Fruit fly (Drosophila melanogaster) whole organism, embryonic: Measurements from ENCODE around the gene Arp10.

ENCODE experiments used
- Abd-B ChIP-seq: fragments of 200-800 bp; sonication (Bioruptor generic); optimal IDR thresholded peaks from 2 replicates; lab custom pipeline; 2018; ENCODE audit warnings: missing biosample characterization, mild to moderate bottlenecking, missing genetic modification characterization, moderate library complexity
- B-H2 ChIP-seq: fragments of 200-800 bp; sonication (Bioruptor generic); optimal IDR thresholded peaks from 2 replicates; lab custom pipeline; 2018; ENCODE audit warnings: missing biosample characterization, mild to moderate bottlenecking, missing genetic modification characterization
- Bteb2 ChIP-seq: fragments of 200-800 bp; sonication (Bioruptor generic); optimal IDR thresholded peaks from 2 replicates; lab custom pipeline; 2016; ENCODE audit warnings: missing biosample characterization, missing genetic modification characterization
- CG1024 ChIP-seq: fragments of 200-800 bp; sonication (Bioruptor generic); IDR thresholded peaks from 2 replicates; pipeline ENCODE4 v1.3.6; 2022; ENCODE audit warnings: missing biosample characterization, missing genetic modification characterization
- CG10267 ChIP-seq: fragments of 200-800 bp; sonication (Bioruptor generic); optimal IDR thresholded peaks from 2 replicates; lab custom pipeline; 2018; ENCODE audit warnings: missing biosample characterization, mild to moderate bottlenecking, missing genetic modification characterization, moderate library complexity
- CG10654 ChIP-seq: fragments of 200-800 bp; sonication (Bioruptor generic); optimal IDR thresholded peaks from 2 replicates; lab custom pipeline; 2016; ENCODE audit warnings: missing biosample characterization, missing genetic modification characterization
- CG11504 ChIP-seq: fragments of 200-800 bp; sonication (Bioruptor generic); optimal IDR thresholded peaks from 3 replicates; lab custom pipeline; 2019; ENCODE audit warnings: missing biosample characterization, mild to moderate bottlenecking, missing genetic modification characterization, moderate library complexity
- CG13287 ChIP-seq: fragments of 200-800 bp; sonication (Bioruptor generic); IDR thresholded peaks from 2 replicates; pipeline ENCODE4 v1.3.6; 2022; ENCODE audit warnings: missing biosample characterization, missing genetic modification characterization; ENCODE audit not compliant: partially characterized antibody
- CG13624 ChIP-seq: fragments of 200-800 bp; sonication (Bioruptor generic); optimal IDR thresholded peaks from 2 replicates; lab custom pipeline; 2016; ENCODE audit warnings: missing biosample characterization, missing genetic modification characterization
- CG13775 ChIP-seq: fragments of 200-800 bp; sonication (Bioruptor generic); optimal IDR thresholded peaks from 3 replicates; lab custom pipeline; 2017; ENCODE audit warnings: missing biosample characterization, mild to moderate bottlenecking, missing genetic modification characterization
- CG1602 ChIP-seq: fragments of 200-800 bp; sonication (Bioruptor generic); optimal IDR thresholded peaks from 3 replicates; lab custom pipeline; 2016; ENCODE audit warnings: missing biosample characterization, missing genetic modification characterization
- CG17361 ChIP-seq: fragments of 200-800 bp; sonication (Bioruptor generic); IDR thresholded peaks from 3 replicates; pipeline ENCODE4 v1.3.6; 2022; ENCODE audit warnings: missing biosample characterization, missing genetic modification characterization
- CG17385 ChIP-seq: fragments of 200-800 bp; sonication (Bioruptor generic); optimal IDR thresholded peaks from 3 replicates; lab custom pipeline; 2018; ENCODE audit warnings: missing biosample characterization, mild to moderate bottlenecking, missing genetic modification characterization
- CG1792 ChIP-seq: fragments of 200-800 bp; sonication (Bioruptor generic); optimal IDR thresholded peaks from 2 replicates; lab custom pipeline; 2016; ENCODE audit warnings: missing biosample characterization, missing genetic modification characterization
- CG2199 ChIP-seq: fragments of 200-800 bp; sonication (Bioruptor generic); IDR thresholded peaks from 3 replicates; pipeline ENCODE4 v1.3.6; 2022; ENCODE audit warnings: missing biosample characterization, missing genetic modification characterization
- CG30403 ChIP-seq: fragments of 200-800 bp; sonication (Bioruptor generic); optimal IDR thresholded peaks from 3 replicates; lab custom pipeline; 2016; ENCODE audit warnings: missing biosample characterization, missing genetic modification characterization
- CG34224 ChIP-seq: fragments of 200-800 bp; sonication (Bioruptor generic); IDR thresholded peaks from 3 replicates; pipeline ENCODE4 v1.3.6; 2022; ENCODE audit warnings: missing biosample characterization, missing genetic modification characterization; ENCODE audit not compliant: partially characterized antibody
- CG4404 ChIP-seq: fragments of 200-800 bp; sonication (Bioruptor generic); IDR thresholded peaks from 2 replicates; pipeline ENCODE4 v1.3.6; 2022; ENCODE audit warnings: missing biosample characterization, missing genetic modification characterization
- CG6689 ChIP-seq: fragments of 200-800 bp; sonication (Bioruptor generic); IDR thresholded peaks from 2 replicates; pipeline ENCODE4 v1.3.6; 2022; ENCODE audit warnings: missing biosample characterization, missing genetic modification characterization
- CG7271 ChIP-seq: fragments of 200-800 bp; sonication (Bioruptor generic); optimal IDR thresholded peaks from 2 replicates; lab custom pipeline; 2018; ENCODE audit warnings: missing biosample characterization, mild to moderate bottlenecking, missing genetic modification characterization, moderate library complexity
- CG7745 ChIP-seq: fragments of 200-800 bp; sonication (Bioruptor generic); optimal IDR thresholded peaks from 2 replicates; lab custom pipeline; 2018; ENCODE audit warnings: missing biosample characterization, mild to moderate bottlenecking, missing genetic modification characterization, moderate library complexity
- CG7963 ChIP-seq: fragments of 200-800 bp; sonication (Bioruptor generic); IDR thresholded peaks from 3 replicates; pipeline ENCODE4 v1.3.6; 2022; ENCODE audit warnings: missing biosample characterization, missing genetic modification characterization; ENCODE audit not compliant: partially characterized antibody
- CG9932 ChIP-seq: fragments of 200-800 bp; sonication (Bioruptor generic); IDR thresholded peaks from 2 replicates; pipeline ENCODE4 v1.3.6; 2022; ENCODE audit warnings: missing biosample characterization, missing genetic modification characterization
- CkIIα-i1 ChIP-seq: fragments of 200-800 bp; sonication (Bioruptor generic); IDR thresholded peaks from 2 replicates; pipeline ENCODE4 v1.3.6; 2022; ENCODE audit warnings: missing biosample characterization, missing genetic modification characterization
- Dad ChIP-seq: fragments of 200-800 bp; sonication (Bioruptor generic); optimal IDR thresholded peaks from 3 replicates; lab custom pipeline; 2016; ENCODE audit warnings: missing biosample characterization, missing genetic modification characterization
- Deaf1 ChIP-seq: fragments of 200-800 bp; optimal IDR thresholded peaks from 3 replicates; lab custom pipeline; 2019; ENCODE audit warnings: missing biosample characterization, mild to moderate bottlenecking, missing genetic modification characterization, moderate library complexity
- Dref ChIP-seq: fragments of 200-800 bp; sonication (Bioruptor generic); IDR thresholded peaks from 2 replicates; pipeline ENCODE4 v1.3.6; 2022; ENCODE audit warnings: missing biosample characterization, missing genetic modification characterization
- Ets97D ChIP-seq: fragments of 200-800 bp; sonication (Bioruptor generic); optimal IDR thresholded peaks from 3 replicates; lab custom pipeline; 2016; ENCODE audit warnings: missing biosample characterization, missing genetic modification characterization
- Rfx ChIP-seq: fragments of 200-800 bp; sonication (Bioruptor generic); IDR thresholded peaks from 2 replicates; pipeline ENCODE4 v1.3.6; 2022; ENCODE audit warnings: missing biosample characterization, missing genetic modification characterization
- Scr ChIP-seq: fragments of 200-800 bp; sonication (Bioruptor generic); IDR thresholded peaks from 2 replicates; pipeline ENCODE4 v1.3.6; 2022; ENCODE audit warnings: missing biosample characterization, missing genetic modification characterization; ENCODE audit not compliant: partially characterized antibody
- Six4 ChIP-seq: fragments of 200-800 bp; sonication (Bioruptor generic); optimal IDR thresholded peaks from 2 replicates; lab custom pipeline; 2016; ENCODE audit warnings: missing biosample characterization, missing genetic modification characterization
- ap ChIP-seq: fragments of 200-800 bp; sonication (Bioruptor generic); IDR thresholded peaks from 2 replicates; pipeline ENCODE4 v1.3.6; 2022; ENCODE audit warnings: missing biosample characterization, missing genetic modification characterization
- bcd ChIP-seq: fragments of 200-800 bp; sonication (Bioruptor generic); optimal IDR thresholded peaks from 2 replicates; lab custom pipeline; 2017; ENCODE audit warnings: missing biosample characterization, mild to moderate bottlenecking, missing genetic modification characterization
- chm ChIP-seq: fragments of 200-800 bp; sonication (Bioruptor generic); IDR thresholded peaks from 2 replicates; pipeline ENCODE4 v1.3.6; 2022; ENCODE audit warnings: missing biosample characterization, missing genetic modification characterization
- dysf ChIP-seq: fragments of 200-800 bp; sonication (Bioruptor generic); IDR thresholded peaks from 3 replicates; pipeline ENCODE4 v1.3.6; 2022; ENCODE audit warnings: missing biosample characterization, missing genetic modification characterization
- fu2 ChIP-seq: fragments of 200-800 bp; sonication (Bioruptor generic); optimal IDR thresholded peaks from 2 replicates; lab custom pipeline; 2016; ENCODE audit warnings: missing biosample characterization, missing genetic modification characterization
- kah ChIP-seq: fragments of 200-800 bp; sonication (Bioruptor generic); optimal IDR thresholded peaks from 2 replicates; lab custom pipeline; 2018; ENCODE audit warnings: missing biosample characterization, mild to moderate bottlenecking, missing genetic modification characterization
- knrl ChIP-seq: fragments of 200-800 bp; sonication (Bioruptor generic); IDR thresholded peaks from 3 replicates; pipeline ENCODE4 v1.3.6; 2022; ENCODE audit warnings: missing biosample characterization, missing genetic modification characterization; ENCODE audit not compliant: partially characterized antibody
- lab ChIP-seq: fragments of 200-800 bp; sonication (Bioruptor generic); optimal IDR thresholded peaks from 3 replicates; lab custom pipeline; 2017; ENCODE audit warnings: missing biosample characterization, missing genetic modification characterization, mild to moderate bottlenecking, moderate library complexity, missing genetic modification reagents
- mirr ChIP-seq: fragments of 200-800 bp; sonication (Bioruptor generic); optimal IDR thresholded peaks from 3 replicates; lab custom pipeline; 2018; ENCODE audit warnings: missing biosample characterization, mild to moderate bottlenecking, missing genetic modification characterization
- onecut ChIP-seq: fragments of 200-800 bp; sonication (Bioruptor generic); IDR thresholded peaks from 2 replicates; pipeline ENCODE4 v1.3.6; 2022; ENCODE audit warnings: missing biosample characterization, missing genetic modification characterization
- salm ChIP-seq: fragments of 200-800 bp; sonication (Bioruptor generic); optimal IDR thresholded peaks from 2 replicates; lab custom pipeline; 2018; ENCODE audit warnings: missing biosample characterization, mild to moderate bottlenecking, missing genetic modification characterization
- scrt ChIP-seq: fragments of 200-800 bp; sonication (Bioruptor generic); optimal IDR thresholded peaks from 2 replicates; lab custom pipeline; 2018; ENCODE audit warnings: missing biosample characterization, mild to moderate bottlenecking, missing genetic modification characterization, moderate library complexity
- sisA ChIP-seq: fragments of 200-800 bp; sonication (Bioruptor generic); IDR thresholded peaks from 2 replicates; pipeline ENCODE4 v1.3.6; 2022; ENCODE audit warnings: missing biosample characterization, missing genetic modification characterization
- slp2 ChIP-seq: fragments of 200-800 bp; sonication (Bioruptor generic); optimal IDR thresholded peaks from 2 replicates; lab custom pipeline; 2016; ENCODE audit warnings: missing biosample characterization, missing genetic modification characterization
- sna ChIP-seq: fragments of 200-800 bp; sonication (Bioruptor generic); IDR thresholded peaks from 2 replicates; pipeline ENCODE4 v1.3.6; 2022; ENCODE audit warnings: missing biosample characterization, missing genetic modification characterization; ENCODE audit not compliant: partially characterized antibody
- tin ChIP-seq: fragments of 200-800 bp; sonication (Bioruptor generic); optimal IDR thresholded peaks from 3 replicates; lab custom pipeline; 2016; ENCODE audit warnings: missing biosample characterization, missing genetic modification characterization
- unpg ChIP-seq: fragments of 200-800 bp; sonication (Bioruptor generic); optimal IDR thresholded peaks from 3 replicates; lab custom pipeline; 2018; ENCODE audit warnings: missing biosample characterization, mild to moderate bottlenecking, missing genetic modification characterization, moderate library complexity
- wek ChIP-seq: fragments of 200-800 bp; sonication (Bioruptor generic); optimal IDR thresholded peaks from 3 replicates; lab custom pipeline; 2018; ENCODE audit warnings: missing biosample characterization, mild to moderate bottlenecking, missing genetic modification characterization, moderate library complexity
- yki ChIP-seq: fragments of >200 bp; optimal IDR thresholded peaks from 3 replicates; lab custom pipeline; 2018

Arp10 gene

DNA sequence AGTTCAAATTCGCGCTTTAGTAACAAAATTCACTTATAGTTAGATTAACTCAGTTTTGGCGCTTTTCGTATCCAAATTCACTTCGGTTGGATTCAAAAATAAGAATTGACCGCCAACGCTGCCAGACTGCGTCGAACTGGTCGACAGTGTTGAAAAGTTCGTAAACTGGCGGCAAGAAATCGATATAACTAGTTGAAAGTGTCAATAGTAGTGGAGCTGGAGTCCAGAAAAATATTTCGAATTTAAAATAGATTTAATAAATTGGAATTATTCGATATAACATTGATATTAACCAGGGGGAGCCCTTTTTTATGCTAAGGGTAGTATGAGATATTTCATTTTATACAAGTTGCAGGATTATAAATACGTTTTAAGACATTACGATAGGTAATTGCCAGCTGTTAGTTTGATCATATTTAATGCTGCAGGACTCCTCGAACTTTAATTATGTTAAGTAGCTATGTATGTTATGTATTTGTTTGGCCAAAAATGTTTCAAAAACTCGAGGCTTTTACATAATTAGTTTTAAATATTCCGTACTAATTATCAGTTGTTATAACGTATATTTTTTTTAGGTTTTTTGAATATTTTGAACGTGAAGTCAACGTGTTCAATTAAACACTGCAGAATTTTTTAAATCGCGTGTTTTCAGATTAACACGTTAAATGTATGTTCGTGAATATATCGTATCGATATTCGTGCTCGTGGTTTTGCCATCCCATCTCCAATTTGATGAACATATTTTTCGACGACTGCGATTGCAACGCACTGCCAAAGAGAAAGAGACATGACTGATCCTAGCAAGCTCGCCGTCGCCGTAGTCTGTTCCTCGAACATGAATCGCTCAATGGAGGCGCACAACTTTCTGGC is 18.1 kb upstream of the Arp10 start, which contains the start of the genes CG14223 and Ssu72 (continued):
- no peak for TF ChIP-seq CG2199 (GFP tag; lab: Robert Waterston, UW)
- no peak for TF ChIP-seq Bteb2 (GFP tag; lab: Kevin White, UChicago)
- TF ChIP-seq CkIIα-i1 (GFP tag; lab: Robert Waterston, UW) = no peak
- TF ChIP-seq CG1792 (GFP tag; lab: Kevin White, UChicago) = no peak
- no peak for TF ChIP-seq CG7271
- peak; percentile 81 for TF ChIP-seq onecut (GFP tag; lab: Robert Waterston, UW)
- peak; percentile 29 for TF ChIP-seq CG30403
- TF ChIP-seq tin (GFP tag; lab: Kevin White, UChicago) = no peak
- TF ChIP-seq Rfx (GFP tag; lab: Robert Waterston, UW) = peak; percentile 16; the same call in 1 of the 2 replicates
- no peak for TF ChIP-seq Abd-B (GFP tag; lab: Kevin White, UChicago)
- TF ChIP-seq CG17385 (GFP tag; lab: Kevin White, UChicago) = no peak
- peak; percentile 33 for TF ChIP-seq Ets97D (GFP tag; lab: Kevin White, UChicago)
- TF ChIP-seq yki = no peak
- no peak for TF ChIP-seq Six4 (GFP tag; lab: Kevin White, UChicago)
- no peak for TF ChIP-seq CG6689 (GFP tag; lab: Robert Waterston, UW)
- TF ChIP-seq Dref (GFP tag; lab: Robert Waterston, UW) = peak; percentile 66
- peak; percentile 74 for TF ChIP-seq sna (GFP tag; lab: Robert Waterston, UW)
- peak; percentile 84 for TF ChIP-seq CG13287 (GFP tag; lab: Robert Waterston, UW)
- no peak for TF ChIP-seq ap (GFP tag; lab: Robert Waterston, UW)
- peak; percentile 84 for TF ChIP-seq Scr
- TF ChIP-seq wek (GFP tag; lab: Kevin White, UChicago) = no peak
- no peak; the same call in 1 of the 2 replicates for TF ChIP-seq sisA (GFP tag; lab: Robert Waterston, UW)
- TF ChIP-seq CG1024 = no peak
- no peak for TF ChIP-seq dysf (GFP tag; lab: Robert Waterston, UW)
- no peak for TF ChIP-seq CG7745 (tag; lab: Kevin White, UChicago)
- no peak for TF ChIP-seq unpg (GFP tag; lab: Kevin White, UChicago)
- TF ChIP-seq fu2 (GFP tag; lab: Kevin White, UChicago) = no peak
- TF ChIP-seq CG4404 (GFP tag; lab: Robert Waterston, UW) = no peak
- TF ChIP-seq CG10654 = no peak
- peak; percentile 25 for TF ChIP-seq lab (GFP tag; lab: Kevin White, UChicago)
- TF ChIP-seq CG11504 (tag; lab: Kevin White, UChicago) = no peak
- TF ChIP-seq CG1602 (GFP tag; lab: Kevin White, UChicago) = no peak
- no peak for TF ChIP-seq kah
- TF ChIP-seq knrl (GFP tag; lab: Robert Waterston, UW) = peak; percentile 78; the same call in 2 of the 3 replicates
- TF ChIP-seq CG17361 (GFP tag; lab: Robert Waterston, UW) = no peak; the same call in 2 of the 3 replicates
- peak; percentile 58 for TF ChIP-seq CG9932 (GFP tag; lab: Robert Waterston, UW)
- TF ChIP-seq chm (GFP tag; lab: Robert Waterston, UW) = no peak
- no peak for TF ChIP-seq bcd (GFP tag; lab: Kevin White, UChicago)
- TF ChIP-seq Deaf1 = no peak
- TF ChIP-seq CG7963 = peak; percentile 57; the same call in 1 of the 3 replicates
- no peak for TF ChIP-seq scrt (GFP tag; lab: Kevin White, UChicago)
- TF ChIP-seq salm (tag; lab: Kevin White, UChicago) = no peak
- no peak for TF ChIP-seq CG13624 (GFP tag; lab: Kevin White, UChicago)
- TF ChIP-seq slp2 (GFP tag; lab: Kevin White, UChicago) = no peak
- peak; percentile 86 for TF ChIP-seq CG10267
- no peak for TF ChIP-seq CG13775
- TF ChIP-seq CG34224 = peak; percentile 75
- TF ChIP-seq B-H2 (GFP tag; lab: Kevin White, UChicago) = no peak
- TF ChIP-seq mirr = no peak
- TF ChIP-seq Dad = no peak
